Fruit fly (Drosophila melanogaster): ENCODE results near the gene Oga.

Gene Oga

dm6 chr3R:21218733-21219165, at the start of gene Oga, which contains the start of gene Smyd5 (continued):
- TF ChIP-seq Myb (GFP tag; optimal IDR thresholded peaks at IDR 0.05) (peak; percentile 94), pan (optimal IDR thresholded peaks at IDR 0.05) (no peak), pan (GFP tag; optimal IDR thresholded peaks at IDR 0.05 in 1 of 2, IDR thresholded peaks at IDR 0.05 in 1 of 2) (peak in 1 of 2 experiments; percentile 44), CG3281 (GFP tag; optimal IDR thresholded peaks at IDR 0.05) (peak; percentile 1), CG33213 (GFP tag; optimal IDR thresholded peaks at IDR 0.05) (peak; percentile 59), CG11695 (GFP tag; IDR thresholded peaks at IDR 0.05) (no peak), dati (GFP tag; IDR thresholded peaks at IDR 0.05) (no peak), CG4820 (GFP tag; optimal IDR thresholded peaks at IDR 0.05) (no peak), pros (GFP tag; optimal IDR thresholded peaks at IDR 0.05) (no peak), Bteb2 (GFP tag; optimal IDR thresholded peaks at IDR 0.05) (peak; percentile 31), CG11093 (GFP tag; IDR thresholded peaks at IDR 0.05) (no peak), Hr3 (GFP tag; optimal IDR thresholded peaks at IDR 0.05) (no peak), scrt (GFP tag; optimal IDR thresholded peaks at IDR 0.05) (no peak), vnd (GFP tag; IDR thresholded peaks at IDR 0.05; ENCODE audit: partially characterized antibody) (peak; percentile 91), ap (GFP tag; IDR thresholded peaks at IDR 0.05) (no peak), knrl (GFP tag; IDR thresholded peaks at IDR 0.05; ENCODE audit: partially characterized antibody) (peak; percentile 91), Nf-YA (GFP tag; IDR thresholded peaks at IDR 0.05) (no peak), fd96Cb (tag; optimal IDR thresholded peaks at IDR 0.05) (no peak), Ptx1 (GFP tag; IDR thresholded peaks at IDR 0.05) (0 out of 2 replicates have a peak, but pooled peaks have one; percentile 16), lbe (GFP tag; optimal IDR thresholded peaks at IDR 0.05) (peak; percentile 6), h (optimal IDR thresholded peaks at IDR 0.05) (no peak), CG12299 (tag; optimal IDR thresholded peaks at IDR 0.05) (no peak), tin (GFP tag; optimal IDR thresholded peaks at IDR 0.05) (no peak), CG7357 (GFP tag; IDR thresholded peaks at IDR 0.05) (no peak), CG34224 (GFP tag; IDR thresholded peaks at IDR 0.05; ENCODE audit: partially characterized antibody) (peak; percentile 91), E2f2 (GFP tag; IDR thresholded peaks at IDR 0.05) (peak; percentile 55), nau (GFP tag; optimal IDR thresholded peaks at IDR 0.05) (no peak), inv (GFP tag; IDR thresholded peaks at IDR 0.05; ENCODE audit: partially characterized antibody) (peak; percentile 90), CG18011 (GFP tag; optimal IDR thresholded peaks at IDR 0.05) (peak; percentile 1), Sry-δ (GFP tag; optimal IDR thresholded peaks at IDR 0.05) (peak; percentile 85), her (GFP tag; optimal IDR thresholded peaks at IDR 0.05) (peak; percentile 42), luna (GFP tag; optimal IDR thresholded peaks at IDR 0.05) (peak; percentile 46), NfI (GFP tag; optimal IDR thresholded peaks at IDR 0.05) (peak; percentile 60), CG9876 (GFP tag; optimal IDR thresholded peaks at IDR 0.05) (peak; percentile 2), tgo (GFP tag; IDR thresholded peaks at IDR 0.05) (no peak), ash1 (GFP tag; optimal IDR thresholded peaks at IDR 0.05) (no peak), az2 (GFP tag; optimal IDR thresholded peaks at IDR 0.05) (peak; percentile 13), CG17568 (GFP tag; optimal IDR thresholded peaks at IDR 0.05) (no peak), pum (GFP tag; optimal IDR thresholded peaks at IDR 0.05) (no peak), lmd (GFP tag; IDR thresholded peaks at IDR 0.05) (no peak), Rfx (GFP tag; IDR thresholded peaks at IDR 0.05) (0 out of 2 replicates have a peak, but pooled peaks have one; percentile 24), fu2 (GFP tag; optimal IDR thresholded peaks at IDR 0.05) (peak; percentile 11), CG34422 (GFP tag; IDR thresholded peaks at IDR 0.05) (0 out of 3 replicates have a peak, but pooled peaks have one; percentile 45), cato (GFP tag; optimal IDR thresholded peaks at IDR 0.05; ENCODE audit: borderline replicate concordance) (peak; percentile 33), Hmx (GFP tag; optimal IDR thresholded peaks at IDR 0.05) (no peak), ATbp (GFP tag; optimal IDR thresholded peaks at IDR 0.05) (no peak), CG13287 (GFP tag; IDR thresholded peaks at IDR 0.05; ENCODE audit: partially characterized antibody) (peak; percentile 94), mirr (GFP tag; optimal IDR thresholded peaks at IDR 0.05) (no peak), hth (optimal IDR thresholded peaks at IDR 0.05) (no peak), sd (tag; optimal IDR thresholded peaks at IDR 0.05) (no peak), wdn (GFP tag; IDR thresholded peaks at IDR 0.05) (no peak), CG8478 (optimal IDR thresholded peaks at IDR 0.05) (no peak), Dfd (GFP tag; optimal IDR thresholded peaks at IDR 0.05) (no peak)
